Worm (Caenorhabditis elegans) whole organism, late embryonic: ENCODE measurements around the gene epn-1.

Source experiments
- F13H6.1 ChIP-seq: sonication (generic microtip); optimal IDR thresholded peaks from 2 replicates; lab custom pipeline; 2016; ENCODE audit warnings: missing genetic modification characterization, missing compliant biosample characterization
- K02D7.2 ChIP-seq: sonication (generic microtip); optimal IDR thresholded peaks from 2 replicates; lab custom pipeline; 2017; ENCODE audit warnings: mild to moderate bottlenecking, missing genetic modification characterization, missing compliant biosample characterization
- K09A11.1 ChIP-seq: sonication (generic microtip); optimal IDR thresholded peaks from 2 replicates; lab custom pipeline; 2017; ENCODE audit warnings: antibody characterized with exemption, mild to moderate bottlenecking, missing genetic modification characterization, missing compliant biosample characterization; ENCODE audit not compliant: insufficient read depth
- T23F11.4 ChIP-seq: fragments of 200-800 bp; sonication (Bioruptor generic); optimal IDR thresholded peaks from 2 replicates; lab custom pipeline; 2018; ENCODE audit warnings: mild to moderate bottlenecking, missing genetic modification characterization, missing compliant biosample characterization
- ama-1 ChIP-seq: fragments of 150-350 bp; optimal IDR thresholded peaks from 2 replicates; lab custom pipeline; 2014
- ceh-14 ChIP-seq: sonication (generic microtip); optimal IDR thresholded peaks from 2 replicates; lab custom pipeline; 2016; ENCODE audit warnings: missing genotype, missing genetic modification characterization, missing compliant biosample characterization
- ceh-19 ChIP-seq: fragments of 200-800 bp; sonication (Bioruptor generic); optimal IDR thresholded peaks from 2 replicates; lab custom pipeline; 2018; ENCODE audit warnings: mild to moderate bottlenecking, missing genetic modification characterization, missing compliant biosample characterization
- ceh-22 ChIP-seq: sonication (generic microtip); optimal IDR thresholded peaks from 2 replicates; lab custom pipeline; 2017; ENCODE audit warnings: missing biosample characterization, missing genetic modification characterization
- ceh-30 ChIP-seq: fragments of 150-350 bp; optimal IDR thresholded peaks from 2 replicates; lab custom pipeline; 2014; ENCODE audit warnings: missing biosample characterization, missing genetic modification characterization
- ceh-31 ChIP-seq: sonication (generic microtip); optimal IDR thresholded peaks from 2 replicates; lab custom pipeline; 2016; ENCODE audit warnings: missing genetic modification characterization, missing compliant biosample characterization
- ceh-34 ChIP-seq: sonication (generic microtip); optimal IDR thresholded peaks from 2 replicates; lab custom pipeline; 2016; ENCODE audit warnings: mild to moderate bottlenecking, missing genetic modification characterization, missing compliant biosample characterization
- ceh-45 ChIP-seq: fragments of 200-800 bp; sonication (Bioruptor generic); IDR thresholded peaks from 2 replicates; pipeline ENCODE4 v1.3.6; 2022; ENCODE audit warnings: missing genetic modification reagents, missing genetic modification characterization, missing compliant biosample characterization
- ceh-48 ChIP-seq: sonication (generic microtip); optimal IDR thresholded peaks from 2 replicates; lab custom pipeline; 2016; ENCODE audit warnings: missing genetic modification characterization, inconsistent platforms, missing compliant biosample characterization
- che-1 ChIP-seq: sonication (generic microtip); optimal IDR thresholded peaks from 2 replicates; lab custom pipeline; 2016; ENCODE audit warnings: mild to moderate bottlenecking, missing genetic modification characterization, missing compliant biosample characterization
- dmd-4 ChIP-seq: sonication (generic microtip); optimal IDR thresholded peaks from 2 replicates; lab custom pipeline; 2016; ENCODE audit warnings: borderline replicate concordance, missing genetic modification characterization, missing compliant biosample characterization
- ets-4 ChIP-seq: sonication (generic microtip); optimal IDR thresholded peaks from 2 replicates; lab custom pipeline; 2016; ENCODE audit warnings: missing genetic modification characterization, missing compliant biosample characterization
- eyg-1 ChIP-seq: sonication (generic microtip); optimal IDR thresholded peaks from 2 replicates; lab custom pipeline; 2016; ENCODE audit warnings: missing genotype, missing genetic modification characterization, missing compliant biosample characterization
- fax-1 ChIP-seq: sonication (generic microtip); optimal IDR thresholded peaks from 2 replicates; lab custom pipeline; 2016; ENCODE audit warnings: missing genotype, missing genetic modification characterization, missing compliant biosample characterization
- fkh-10 ChIP-seq: fragments of 150-350 bp; optimal IDR thresholded peaks from 2 replicates; lab custom pipeline; 2014; ENCODE audit warnings: missing biosample characterization, missing genetic modification reagents, missing genetic modification characterization
- hlh-13 ChIP-seq: fragments of 200-800 bp; sonication (Bioruptor generic); optimal IDR thresholded peaks from 2 replicates; lab custom pipeline; 2018; ENCODE audit warnings: mild to moderate bottlenecking, missing genetic modification characterization, missing compliant biosample characterization
- hlh-15 ChIP-seq: sonication (generic microtip); optimal IDR thresholded peaks from 2 replicates; lab custom pipeline; 2016; ENCODE audit warnings: missing genetic modification characterization, missing compliant biosample characterization
- lim-6 ChIP-seq: sonication (generic microtip); optimal IDR thresholded peaks from 2 replicates; lab custom pipeline; 2016; ENCODE audit warnings: missing genetic modification characterization, missing compliant biosample characterization
- madf-2 ChIP-seq: sonication (generic microtip); optimal IDR thresholded peaks from 2 replicates; lab custom pipeline; 2017; ENCODE audit warnings: missing genetic modification characterization, missing compliant biosample characterization
- odd-2 ChIP-seq: sonication (generic microtip); optimal IDR thresholded peaks from 2 replicates; lab custom pipeline; 2017; ENCODE audit warnings: antibody characterized with exemption, mild to moderate bottlenecking, missing genetic modification characterization, missing compliant biosample characterization
- pat-9 ChIP-seq: fragments of 200-800 bp; sonication (Bioruptor generic); optimal IDR thresholded peaks from 2 replicates; lab custom pipeline; 2018; ENCODE audit warnings: mild to moderate bottlenecking, missing genetic modification characterization, moderate library complexity, missing compliant biosample characterization
- pax-1 ChIP-seq: fragments of 150-350 bp; optimal IDR thresholded peaks from 2 replicates; lab custom pipeline; 2014; ENCODE audit warnings: missing biosample characterization, missing genetic modification characterization
- pqm-1 ChIP-seq: sonication (generic microtip); optimal IDR thresholded peaks from 2 replicates; lab custom pipeline; 2016; ENCODE audit warnings: missing genetic modification characterization, missing compliant biosample characterization
- ref-2 ChIP-seq: sonication (generic microtip); optimal IDR thresholded peaks from 2 replicates; lab custom pipeline; 2016; ENCODE audit warnings: missing genetic modification characterization, missing compliant biosample characterization
- rnt-1 ChIP-seq: sonication (generic microtip); optimal IDR thresholded peaks from 2 replicates; lab custom pipeline; 2016; ENCODE audit warnings: missing genetic modification characterization, missing compliant biosample characterization
- sdc-2 ChIP-seq: sonication (generic microtip); optimal IDR thresholded peaks from 2 replicates; lab custom pipeline; 2016; ENCODE audit warnings: missing genotype, missing genetic modification characterization, missing compliant biosample characterization
- sox-4 ChIP-seq: sonication (generic microtip); optimal IDR thresholded peaks from 2 replicates; lab custom pipeline; 2017; ENCODE audit warnings: mild to moderate bottlenecking, missing genetic modification characterization, inconsistent platforms, missing compliant biosample characterization
- tbx-2 ChIP-seq: sonication (generic microtip); optimal IDR thresholded peaks from 2 replicates; lab custom pipeline; 2016; ENCODE audit warnings: missing genetic modification characterization, missing compliant biosample characterization
- tbx-7 ChIP-seq: sonication (generic microtip); optimal IDR thresholded peaks from 2 replicates; lab custom pipeline; 2016; ENCODE audit warnings: missing genotype, missing genetic modification characterization, missing compliant biosample characterization
- ttx-3 ChIP-seq: sonication (generic microtip); optimal IDR thresholded peaks from 2 replicates; lab custom pipeline; 2016; ENCODE audit warnings: missing genetic modification reagents, missing genetic modification characterization, missing compliant biosample characterization
- unc-3 ChIP-seq, 2 experiments: fragments of 200-800 bp in 1 of 2; sonication (Bioruptor generic) in 1 of 2; sonication (generic microtip) in 1 of 2; conservative IDR thresholded peaks in 1 of 2; optimal IDR thresholded peaks in 1 of 2; 2 replicates each; pipeline versions ENCODE4 v1.3.6 to Lab custom; 2016 to 2022; ENCODE audit warnings: missing compliant biosample characterization in 2 of 2, missing genetic modification characterization in 2 of 2, missing genetic modification reagents in 1 of 2
- zip-5 ChIP-seq: sonication (generic microtip); optimal IDR thresholded peaks from 2 replicates; lab custom pipeline; 2016; ENCODE audit warnings: missing genetic modification characterization, missing compliant biosample characterization
- ztf-16 ChIP-seq: sonication (generic microtip); optimal IDR thresholded peaks from 2 replicates; lab custom pipeline; 2017; ENCODE audit warnings: missing genetic modification characterization, missing compliant biosample characterization

epn-1 gene

ce11 chrX:14775222-14775621, 43.1 kb downstream of the epn-1 start:
- TF ChIP-seq sdc-2 (tag; lab: Kevin White, UChicago) (no peak), tbx-7 (tag; lab: Kevin White, UChicago) (no peak), ttx-3 (tag; lab: Kevin White, UChicago) (no peak), tbx-2 (tag; lab: Kevin White, UChicago) (no peak), pqm-1 (tag; lab: Kevin White, UChicago) (no peak), F13H6.1 (tag; lab: Kevin White, UChicago) (no peak), ets-4 (tag; lab: Kevin White, UChicago) (no peak), sox-4 (tag; lab: Kevin White, UChicago) (no peak), eyg-1 (tag; lab: Kevin White, UChicago) (no peak), ref-2 (tag; lab: Kevin White, UChicago) (no peak), ceh-14 (tag; lab: Kevin White, UChicago) (no peak), ceh-48 (tag; lab: Kevin White, UChicago) (no peak), ceh-22 (tag; lab: Kevin White, UChicago) (no peak), ceh-45 (GFP tag; lab: Robert Waterston, UW) (no peak)
- TF ChIP-seq, all 69 proteins: peak for 0

- no peak for TF ChIP-seq hlh-15 (tag; lab: Kevin White, UChicago)
- no peak for TF ChIP-seq ama-1 (lab: Kevin White, UChicago)
- no peak for TF ChIP-seq ztf-16 (tag; lab: Kevin White, UChicago)
- TF ChIP-seq K09A11.1: no peak
- no peak for TF ChIP-seq pat-9 (tag; lab: Kevin White, UChicago)
- no peak for TF ChIP-seq rnt-1 (tag; lab: Kevin White, UChicago)
- TF ChIP-seq ttx-3 (tag; lab: Kevin White, UChicago): no peak
- no peak for TF ChIP-seq eyg-1 (tag; lab: Kevin White, UChicago)
Observed at ce11 chrX:14773238-14773637, 45.1 kb downstream of the epn-1 start, which contains the start of gene unc-3. Gene unc-3 (plus strand): TSS chrX:14773538.

ce11 chrX:14771682-14772081, 46.6 kb downstream of the epn-1 start, which contains the start of gene Y16B4A.2:
Gene Y16B4A.2 (minus strand): TSS chrX:14771851.
- TF ChIP-seq ztf-16 (tag; lab: Kevin White, UChicago): no peak
- no peak for TF ChIP-seq ceh-34
- TF ChIP-seq ama-1 (lab: Kevin White, UChicago): no peak
- TF ChIP-seq ceh-22 (tag; lab: Kevin White, UChicago): no peak
- no peak for TF ChIP-seq sox-4 (tag; lab: Kevin White, UChicago)
- TF ChIP-seq ref-2 (tag; lab: Kevin White, UChicago): no peak
- no peak for TF ChIP-seq lim-6
- TF ChIP-seq pax-1 (tag; lab: Kevin White, UChicago): no peak
- TF ChIP-seq zip-5 (tag; lab: Kevin White, UChicago): no peak
- no peak for TF ChIP-seq ttx-3 (tag; lab: Kevin White, UChicago)
- TF ChIP-seq tbx-2 (tag; lab: Kevin White, UChicago): no peak
- no peak for TF ChIP-seq unc-3 (GFP tag; conservative IDR thresholded peaks at IDR 0.05; lab: Robert Waterston, UW)
- TF ChIP-seq unc-3 (tag; optimal IDR thresholded peaks at IDR 0.05; lab: Kevin White, UChicago): no peak
- no peak for TF ChIP-seq ceh-45 (GFP tag; lab: Robert Waterston, UW)
- TF ChIP-seq F13H6.1 (tag; lab: Kevin White, UChicago): no peak
- TF ChIP-seq ceh-19 (GFP tag; lab: Kevin White, UChicago): no peak
- no peak for TF ChIP-seq ceh-30 (tag; lab: Kevin White, UChicago)
- TF ChIP-seq sdc-2 (tag; lab: Kevin White, UChicago): no peak
- no peak for TF ChIP-seq ceh-14 (tag; lab: Kevin White, UChicago)

- TF ChIP-seq pat-9 (tag; lab: Kevin White, UChicago) (no peak), hlh-13 (no peak), ztf-16 (tag; lab: Kevin White, UChicago) (no peak), fax-1 (tag; lab: Kevin White, UChicago) (no peak), K02D7.2 (no peak), che-1 (tag; lab: Kevin White, UChicago) (no peak), ama-1 (lab: Kevin White, UChicago) (no peak), hlh-15 (tag; lab: Kevin White, UChicago) (no peak), ceh-31 (tag; lab: Kevin White, UChicago) (no peak), dmd-4 (tag; lab: Kevin White, UChicago) (no peak), odd-2 (tag; lab: Kevin White, UChicago) (no peak), T23F11.4 (GFP tag; lab: Kevin White, UChicago) (no peak), fkh-10 (GFP tag; lab: Kevin White, UChicago) (no peak), madf-2 (tag; lab: Kevin White, UChicago) (no peak), ceh-14 (tag; lab: Kevin White, UChicago) (no peak)
- TF ChIP-seq, all 69 proteins: peak for 0
Observed at ce11 chrX:14770336-14770735, 48.0 kb downstream of the epn-1 start.
